Worm (Caenorhabditis elegans) whole organism, L3 larva: ENCODE data around the gene F42G2.7.

Source experiments
- R02D3.7 ChIP-seq: fragments of 150-350 bp; optimal IDR thresholded peaks from 2 replicates; lab custom pipeline; 2014; ENCODE audit warnings: missing biosample characterization, missing genetic modification characterization
- ZK546.5 ChIP-seq: sonication (generic microtip); optimal IDR thresholded peaks from 2 replicates; lab custom pipeline; 2017; ENCODE audit warnings: missing biosample characterization, missing genetic modification characterization
- ama-1 ChIP-seq: fragments of 150-350 bp; optimal IDR thresholded peaks from 2 replicates; lab custom pipeline; 2018
- ceh-16 ChIP-seq: sonication (generic microtip); optimal IDR thresholded peaks from 2 replicates; lab custom pipeline; 2017; ENCODE audit warnings: missing biosample characterization, missing genetic modification characterization
- ceh-28 ChIP-seq: fragments of 150-350 bp; optimal IDR thresholded peaks from 2 replicates; lab custom pipeline; 2014; ENCODE audit warnings: missing biosample characterization, missing genetic modification reagents, missing genetic modification characterization
- ceh-82 ChIP-seq: fragments of 150-350 bp; optimal IDR thresholded peaks from 2 replicates; lab custom pipeline; 2014; ENCODE audit warnings: missing biosample characterization, missing genetic modification characterization
- ceh-9 ChIP-seq: sonication (generic microtip); optimal IDR thresholded peaks from 2 replicates; lab custom pipeline; 2018; ENCODE audit warnings: missing biosample characterization, missing genetic modification characterization
- egl-27 ChIP-seq: sonication (generic microtip); optimal IDR thresholded peaks from 4 replicates; lab custom pipeline; 2017; ENCODE audit warnings: missing biosample characterization, missing genetic modification reagents, missing genetic modification characterization
- egl-5 ChIP-seq: fragments of 150-350 bp; optimal IDR thresholded peaks from 2 replicates; lab custom pipeline; 2017; ENCODE audit warnings: missing biosample characterization, missing genetic modification reagents, missing genetic modification characterization, inconsistent platforms
- elt-1 ChIP-seq: fragments of 150-350 bp; optimal IDR thresholded peaks from 2 replicates; lab custom pipeline; 2014; ENCODE audit warnings: missing biosample characterization, missing genetic modification characterization
- elt-2 ChIP-seq: sonication (generic microtip); optimal IDR thresholded peaks from 2 replicates; lab custom pipeline; 2016; ENCODE audit warnings: missing genetic modification reagents, mild to moderate bottlenecking, missing genetic modification characterization, missing compliant biosample characterization
- elt-3 ChIP-seq, 3 experiments: fragments of 150-350 bp in 1 of 3; sonication (generic microtip) in 2 of 3; optimal IDR thresholded peaks; 2 replicates in 2 of 3; 4 replicates in 1 of 3; lab custom pipeline; 2014 to 2017; ENCODE audit warnings: missing biosample characterization in 3 of 3, missing genetic modification characterization in 3 of 3
- fkh-10 ChIP-seq: sonication (generic microtip); optimal IDR thresholded peaks from 2 replicates; lab custom pipeline; 2017; ENCODE audit warnings: missing biosample characterization, missing genetic modification reagents, missing genetic modification characterization
- fkh-2 ChIP-seq: fragments of 150-350 bp; optimal IDR thresholded peaks from 2 replicates; lab custom pipeline; 2014; ENCODE audit warnings: missing biosample characterization, missing genetic modification reagents, missing genetic modification characterization
- fos-1 ChIP-seq: fragments of 150-350 bp; optimal IDR thresholded peaks from 2 replicates; lab custom pipeline; 2014; ENCODE audit warnings: missing biosample characterization, missing genetic modification characterization
- jun-1 ChIP-seq: fragments of 150-350 bp; optimal IDR thresholded peaks from 2 replicates; lab custom pipeline; 2014; ENCODE audit warnings: missing biosample characterization, missing genetic modification reagents, missing genetic modification characterization
- mml-1 ChIP-seq: fragments of 150-350 bp; sonication (generic microtip); optimal IDR thresholded peaks from 3 replicates; lab custom pipeline; 2014; ENCODE audit warnings: missing biosample characterization, missing genetic modification characterization
- nfya-1 ChIP-seq: sonication (generic microtip); optimal IDR thresholded peaks from 2 replicates; lab custom pipeline; 2017; ENCODE audit warnings: missing genetic modification characterization, mild to moderate bottlenecking, missing compliant biosample characterization, antibody characterized with exemption, moderate library complexity; ENCODE audit not compliant: insufficient read depth
- nhr-11 ChIP-seq: fragments of 150-350 bp; optimal IDR thresholded peaks from 2 replicates; lab custom pipeline; 2014; ENCODE audit warnings: missing biosample characterization, missing genetic modification characterization
- nhr-12 ChIP-seq: fragments of 150-350 bp; optimal IDR thresholded peaks from 2 replicates; lab custom pipeline; 2014; ENCODE audit warnings: missing biosample characterization, missing genetic modification characterization
- nhr-23 ChIP-seq: fragments of 150-350 bp; optimal IDR thresholded peaks from 2 replicates; lab custom pipeline; 2014; ENCODE audit warnings: missing biosample characterization, missing genetic modification reagents, missing genetic modification characterization
- nhr-237 ChIP-seq: fragments of 150-350 bp; optimal IDR thresholded peaks from 2 replicates; lab custom pipeline; 2014; ENCODE audit warnings: missing biosample characterization, missing genetic modification characterization
- nhr-25 ChIP-seq: sonication (generic microtip); optimal IDR thresholded peaks from 2 replicates; lab custom pipeline; 2017; ENCODE audit warnings: missing biosample characterization, missing genetic modification characterization
- nhr-28 ChIP-seq: fragments of 150-350 bp; optimal IDR thresholded peaks from 2 replicates; lab custom pipeline; 2014; ENCODE audit warnings: missing biosample characterization, missing genetic modification characterization
- nhr-43 ChIP-seq: sonication (generic microtip); optimal IDR thresholded peaks from 2 replicates; lab custom pipeline; 2016; ENCODE audit warnings: mild to moderate bottlenecking, missing genetic modification characterization, missing compliant biosample characterization; ENCODE audit not compliant: poor library complexity, severe bottlenecking
- nhr-67 ChIP-seq: fragments of 150-350 bp; optimal IDR thresholded peaks from 2 replicates; lab custom pipeline; 2014; ENCODE audit warnings: missing biosample characterization, missing genetic modification characterization
- nhr-76 ChIP-seq: fragments of 150-350 bp; sonication (generic microtip); optimal IDR thresholded peaks from 5 replicates; lab custom pipeline; 2014; ENCODE audit warnings: missing biosample characterization, missing genetic modification characterization
- nhr-77 ChIP-seq: fragments of 150-350 bp; optimal IDR thresholded peaks from 2 replicates; lab custom pipeline; 2014; ENCODE audit warnings: missing biosample characterization, missing genetic modification characterization
- pha-4 ChIP-seq: fragments of 150-350 bp; optimal IDR thresholded peaks from 2 replicates; lab custom pipeline; 2014; ENCODE audit warnings: missing biosample characterization, missing genetic modification reagents, missing genetic modification characterization
- pqm-1 ChIP-seq: fragments of 150-350 bp; optimal IDR thresholded peaks from 2 replicates; lab custom pipeline; 2017; ENCODE audit warnings: missing biosample characterization, missing genetic modification characterization, inconsistent platforms
- sea-2 ChIP-seq: fragments of 150-350 bp; sonication (generic microtip); optimal IDR thresholded peaks from 4 replicates; lab custom pipeline; 2014; ENCODE audit warnings: missing biosample characterization, missing genetic modification reagents, missing genetic modification characterization
- skn-1 ChIP-seq: fragments of 150-350 bp; optimal IDR thresholded peaks from 2 replicates; lab custom pipeline; 2014; ENCODE audit warnings: missing biosample characterization, missing genetic modification characterization
- snpc-4 ChIP-seq: fragments of 150-350 bp; optimal IDR thresholded peaks from 2 replicates; lab custom pipeline; 2014; ENCODE audit warnings: missing biosample characterization, missing genetic modification characterization
- tbx-2 ChIP-seq: sonication (generic microtip); optimal IDR thresholded peaks from 2 replicates; lab custom pipeline; 2016; ENCODE audit warnings: mild to moderate bottlenecking, missing genetic modification characterization, missing compliant biosample characterization
- unc-62 ChIP-seq: fragments of 150-350 bp; sonication (generic microtip); optimal IDR thresholded peaks from 4 replicates; lab custom pipeline; 2014; ENCODE audit warnings: missing biosample characterization, missing genetic modification reagents, missing genetic modification characterization
- zag-1 ChIP-seq: fragments of 150-350 bp; optimal IDR thresholded peaks from 2 replicates; lab custom pipeline; 2014; ENCODE audit warnings: missing biosample characterization, missing genetic modification characterization
- ztf-11 ChIP-seq: fragments of 150-350 bp; optimal IDR thresholded peaks from 2 replicates; lab custom pipeline; 2014; ENCODE audit warnings: missing biosample characterization, missing genetic modification characterization
- ztf-4 ChIP-seq: fragments of 150-350 bp; optimal IDR thresholded peaks from 2 replicates; lab custom pipeline; 2014; ENCODE audit warnings: missing biosample characterization, missing genetic modification characterization

Gene F42G2.7

ce11 chrII:2398884-2399283 is 19.1 kb upstream of the F42G2.7 start, which contains the start of gene F16G10.14:
F16G10.14 (minus strand) TSS chrII:2398984.
- TF ChIP-seq ceh-82 (tag; lab: Kevin White, UChicago), result no peak
- TF ChIP-seq mml-1 (tag; lab: Kevin White, UChicago), result no peak
- no peak for TF ChIP-seq skn-1 (tag; lab: Kevin White, UChicago)
- TF ChIP-seq fos-1 (tag; lab: Kevin White, UChicago), result no peak
- no peak for TF ChIP-seq tbx-2 (tag; lab: Kevin White, UChicago)
- TF ChIP-seq unc-62, result no peak
- no peak for TF ChIP-seq elt-2 (tag; lab: Kevin White, UChicago)
- no peak for TF ChIP-seq nhr-43
- no peak for TF ChIP-seq nhr-11
- no peak for TF ChIP-seq nhr-23 (tag; lab: Kevin White, UChicago)
- no peak for TF ChIP-seq elt-1 (tag; lab: Kevin White, UChicago)
- TF ChIP-seq nhr-28 (tag; lab: Kevin White, UChicago), result no peak
- TF ChIP-seq egl-5 (tag; lab: Kevin White, UChicago), result no peak
- TF ChIP-seq fkh-10 (GFP tag; lab: Kevin White, UChicago), result no peak
- no peak for TF ChIP-seq ama-1 (lab: Kevin White, UChicago)
- TF ChIP-seq nfya-1 (tag; lab: Kevin White, UChicago), result no peak
- no peak for TF ChIP-seq ZK546.5 (tag; lab: Kevin White, UChicago)
- TF ChIP-seq ceh-28 (tag; lab: Kevin White, UChicago), result no peak

ce11 chrII:2399810-2400209 is 18.1 kb upstream of the F42G2.7 start:
- TF ChIP-seq nhr-43 (peak; percentile 86), elt-2 (tag; lab: Kevin White, UChicago) (no peak), nhr-12 (tag; lab: Kevin White, UChicago) (no peak), zag-1 (tag; lab: Kevin White, UChicago) (no peak), elt-3 (tag; optimal IDR thresholded peaks at IDR 0.05; lab: Kevin White, UChicago) (peak; percentile 14 to 96 (median 93)), egl-5 (tag; lab: Kevin White, UChicago) (no peak), ZK546.5 (tag; lab: Kevin White, UChicago) (no peak), fkh-2 (tag; lab: Kevin White, UChicago) (no peak)

ce11 chrII:2403984-2404383 is 14.0 kb upstream of the F42G2.7 start, which contains the start of gene F16G10.1:
F16G10.1 (plus strand) TSS chrII:2404284.
- TF ChIP-seq egl-27 (no peak), snpc-4 (tag; lab: Kevin White, UChicago) (no peak), nhr-25 (no peak), ceh-16 (no peak), sea-2 (GFP tag; lab: Kevin White, UChicago) (no peak), ztf-4 (tag; lab: Kevin White, UChicago) (no peak), ZK546.5 (tag; lab: Kevin White, UChicago) (no peak), nhr-23 (tag; lab: Kevin White, UChicago) (no peak), nfya-1 (tag; lab: Kevin White, UChicago) (no peak), ceh-9 (no peak), jun-1 (no peak), R02D3.7 (tag; lab: Kevin White, UChicago) (no peak), ceh-28 (tag; lab: Kevin White, UChicago) (no peak), pha-4 (tag; lab: Kevin White, UChicago) (no peak), nhr-77 (no peak), skn-1 (tag; lab: Kevin White, UChicago) (no peak), zag-1 (tag; lab: Kevin White, UChicago) (no peak)

ce11 chrII:2411093-2411492 is 6.9 kb upstream of the F42G2.7 start:
- no peak for TF ChIP-seq jun-1
- no peak for TF ChIP-seq nhr-76 (tag; lab: Kevin White, UChicago)
- TF ChIP-seq pqm-1, result no peak
- TF ChIP-seq fos-1 (tag; lab: Kevin White, UChicago), result no peak
- no peak for TF ChIP-seq nhr-237
- no peak for TF ChIP-seq zag-1 (tag; lab: Kevin White, UChicago)
- TF ChIP-seq nhr-11, result no peak
- TF ChIP-seq skn-1 (tag; lab: Kevin White, UChicago), result no peak
- TF ChIP-seq snpc-4 (tag; lab: Kevin White, UChicago), result no peak
- no peak for TF ChIP-seq ztf-11 (tag; lab: Kevin White, UChicago)
- TF ChIP-seq elt-3 (tag; optimal IDR thresholded peaks at IDR 0.05; lab: Kevin White, UChicago), result no peak
- TF ChIP-seq ceh-16, result no peak
- no peak for TF ChIP-seq unc-62
- TF ChIP-seq nhr-12 (tag; lab: Kevin White, UChicago), result no peak
- no peak for TF ChIP-seq nhr-23 (tag; lab: Kevin White, UChicago)
- no peak for TF ChIP-seq nhr-43
- no peak for TF ChIP-seq ceh-28 (tag; lab: Kevin White, UChicago)
- no peak for TF ChIP-seq nhr-67 (tag; lab: Kevin White, UChicago)
- TF ChIP-seq fkh-2 (tag; lab: Kevin White, UChicago), result no peak
